Fruit fly (Drosophila melanogaster) whole organism, embryonic: ENCODE data around the gene Mdh2.
A peak's percentile ranks its signal among the peaks of the same experiment; 100 is the strongest.

Source experiments
- Ada2b ChIP-seq: fragments of 200-800 bp; sonication (Bioruptor generic); IDR thresholded peaks from 2 replicates; pipeline ENCODE4 v1.3.6; 2022; ENCODE audit warnings: missing biosample characterization, missing genetic modification characterization
- Antp ChIP-seq: fragments of 200-800 bp; sonication (Bioruptor generic); optimal IDR thresholded peaks from 3 replicates; lab custom pipeline; 2016; ENCODE audit warnings: missing biosample characterization, missing genetic modification characterization
- Atf6 ChIP-seq: fragments of 200-800 bp; sonication (Bioruptor generic); IDR thresholded peaks from 2 replicates; pipeline ENCODE4 v1.3.6; 2022; ENCODE audit warnings: missing biosample characterization, missing genetic modification characterization
- Bgb ChIP-seq: fragments of 200-800 bp; sonication (Bioruptor generic); IDR thresholded peaks from 2 replicates; pipeline ENCODE4 v1.3.6; 2022; ENCODE audit warnings: missing biosample characterization, missing genetic modification characterization; ENCODE audit not compliant: partially characterized antibody
- CG10147 ChIP-seq: fragments of 200-800 bp; sonication (Bioruptor generic); optimal IDR thresholded peaks from 2 replicates; lab custom pipeline; 2019; ENCODE audit warnings: missing biosample characterization, mild to moderate bottlenecking, missing genetic modification characterization, moderate library complexity
- CG11504 ChIP-seq: fragments of 200-800 bp; sonication (Bioruptor generic); optimal IDR thresholded peaks from 3 replicates; lab custom pipeline; 2019; ENCODE audit warnings: missing biosample characterization, mild to moderate bottlenecking, missing genetic modification characterization, moderate library complexity
- CG13424 ChIP-seq: fragments of 200-800 bp; sonication (Bioruptor generic); optimal IDR thresholded peaks from 2 replicates; lab custom pipeline; 2019; ENCODE audit warnings: missing biosample characterization, mild to moderate bottlenecking, missing genetic modification characterization, moderate library complexity
- CG1647 ChIP-seq: fragments of 200-800 bp; sonication (Bioruptor generic); optimal IDR thresholded peaks from 3 replicates; lab custom pipeline; 2016; ENCODE audit warnings: missing biosample characterization, missing genetic modification characterization
- CG17912 ChIP-seq: fragments of 200-800 bp; sonication (Bioruptor generic); optimal IDR thresholded peaks from 2 replicates; lab custom pipeline; 2018; ENCODE audit warnings: missing biosample characterization, mild to moderate bottlenecking, missing genetic modification characterization
- CG1792 ChIP-seq: fragments of 200-800 bp; sonication (Bioruptor generic); optimal IDR thresholded peaks from 2 replicates; lab custom pipeline; 2016; ENCODE audit warnings: missing biosample characterization, missing genetic modification characterization
- CG2120 ChIP-seq: fragments of 200-800 bp; sonication (Bioruptor generic); optimal IDR thresholded peaks from 3 replicates; lab custom pipeline; 2016; ENCODE audit warnings: missing biosample characterization, missing genetic modification characterization
- CG31388 ChIP-seq: fragments of 200-800 bp; sonication (Bioruptor generic); optimal IDR thresholded peaks from 2 replicates; lab custom pipeline; 2016; ENCODE audit warnings: missing biosample characterization, missing genetic modification characterization
- CG32767 ChIP-seq: fragments of 200-800 bp; sonication (Bioruptor generic); IDR thresholded peaks from 2 replicates; pipeline ENCODE4 v1.3.6; 2022; ENCODE audit warnings: missing biosample characterization, missing genetic modification characterization
- CG4424 ChIP-seq: fragments of 200-800 bp; sonication (Bioruptor generic); optimal IDR thresholded peaks from 3 replicates; lab custom pipeline; 2016; ENCODE audit warnings: missing biosample characterization, missing genetic modification characterization
- CG6791 ChIP-seq: fragments of 200-800 bp; sonication (Bioruptor generic); IDR thresholded peaks from 3 replicates; pipeline ENCODE4 v1.3.6; 2022; ENCODE audit warnings: missing biosample characterization, missing genetic modification characterization; ENCODE audit not compliant: partially characterized antibody
- CG8359 ChIP-seq: fragments of 200-800 bp; sonication (Bioruptor generic); optimal IDR thresholded peaks from 2 replicates; lab custom pipeline; 2017; ENCODE audit warnings: missing biosample characterization, mild to moderate bottlenecking, missing genetic modification characterization, borderline replicate concordance
- CG8944 ChIP-seq: fragments of 200-800 bp; sonication (Bioruptor generic); optimal IDR thresholded peaks from 3 replicates; lab custom pipeline; 2016; ENCODE audit warnings: missing biosample characterization, missing genetic modification characterization
- CHES-1-like ChIP-seq: fragments of 200-800 bp; sonication (Bioruptor generic); optimal IDR thresholded peaks from 2 replicates; lab custom pipeline; 2016; ENCODE audit warnings: missing biosample characterization, missing genetic modification characterization
- Camta ChIP-seq: fragments of 200-800 bp; sonication (Bioruptor generic); optimal IDR thresholded peaks from 2 replicates; lab custom pipeline; 2016; ENCODE audit warnings: missing biosample characterization, missing genetic modification characterization
- D19B ChIP-seq: fragments of 200-800 bp; sonication (Bioruptor generic); optimal IDR thresholded peaks from 2 replicates; lab custom pipeline; 2017; ENCODE audit warnings: missing biosample characterization, mild to moderate bottlenecking, missing genetic modification characterization
- Dek ChIP-seq: fragments of 200-800 bp; sonication (Bioruptor generic); optimal IDR thresholded peaks from 3 replicates; lab custom pipeline; 2019; ENCODE audit warnings: missing biosample characterization, mild to moderate bottlenecking, missing genetic modification characterization, moderate library complexity
- Dll ChIP-seq: fragments of 200-800 bp; sonication (Bioruptor generic); IDR thresholded peaks from 4 replicates; pipeline ENCODE4 v1.3.6; 2022; ENCODE audit warnings: missing biosample characterization, missing genetic modification characterization; ENCODE audit not compliant: partially characterized antibody
- Doc2 ChIP-seq: fragments of 200-800 bp; sonication (Bioruptor generic); IDR thresholded peaks from 2 replicates; pipeline ENCODE4 v1.3.6; 2022; ENCODE audit warnings: missing biosample characterization, missing genetic modification characterization
- Doc3 ChIP-seq: fragments of 200-800 bp; sonication (Bioruptor generic); IDR thresholded peaks from 3 replicates; pipeline ENCODE4 v1.3.6; 2022; ENCODE audit warnings: missing biosample characterization, missing genetic modification characterization; ENCODE audit not compliant: partially characterized antibody
- HmgZ ChIP-seq: fragments of 200-800 bp; sonication (Bioruptor generic); optimal IDR thresholded peaks from 2 replicates; lab custom pipeline; 2018; ENCODE audit warnings: missing biosample characterization, mild to moderate bottlenecking, missing genetic modification characterization
- Mad ChIP-seq: fragments of 200-800 bp; sonication (Bioruptor generic); optimal IDR thresholded peaks from 2 replicates; lab custom pipeline; 2016; ENCODE audit warnings: missing biosample characterization, missing genetic modification characterization
- NfI ChIP-seq: fragments of 200-800 bp; sonication (Bioruptor generic); optimal IDR thresholded peaks from 3 replicates; lab custom pipeline; 2018; ENCODE audit warnings: missing biosample characterization, mild to moderate bottlenecking, missing genetic modification characterization, moderate library complexity
- Six4 ChIP-seq: fragments of 200-800 bp; sonication (Bioruptor generic); optimal IDR thresholded peaks from 2 replicates; lab custom pipeline; 2016; ENCODE audit warnings: missing biosample characterization, missing genetic modification characterization
- Sox102F ChIP-seq: fragments of 200-800 bp; sonication (Bioruptor generic); optimal IDR thresholded peaks from 2 replicates; lab custom pipeline; 2018; ENCODE audit warnings: missing biosample characterization, mild to moderate bottlenecking, missing genetic modification characterization, moderate library complexity
- Sry-β ChIP-seq: fragments of 200-800 bp; sonication (Bioruptor generic); optimal IDR thresholded peaks from 2 replicates; lab custom pipeline; 2018; ENCODE audit warnings: missing biosample characterization, mild to moderate bottlenecking, missing genetic modification characterization, moderate library complexity
- ara ChIP-seq: fragments of 200-800 bp; sonication (Bioruptor generic); IDR thresholded peaks from 2 replicates; pipeline ENCODE4 v1.3.6; 2022; ENCODE audit warnings: missing biosample characterization, missing genetic modification characterization
- chif ChIP-seq, 2 experiments: fragments of 200-800 bp; sonication (Bioruptor generic); optimal IDR thresholded peaks; 3 replicates each; lab custom pipeline; 2016; ENCODE audit warnings: missing biosample characterization in 2 of 2, missing genetic modification characterization in 2 of 2
- dmrt11E ChIP-seq: fragments of 200-800 bp; sonication (Bioruptor generic); optimal IDR thresholded peaks from 3 replicates; lab custom pipeline; 2018; ENCODE audit warnings: missing biosample characterization, mild to moderate bottlenecking, missing genetic modification characterization, moderate library complexity
- fd102C ChIP-seq: fragments of 200-800 bp; sonication (Bioruptor generic); optimal IDR thresholded peaks from 2 replicates; lab custom pipeline; 2018; ENCODE audit warnings: missing biosample characterization, mild to moderate bottlenecking, missing genetic modification characterization, moderate library complexity
- fd3F ChIP-seq: fragments of 200-800 bp; sonication (Bioruptor generic); optimal IDR thresholded peaks from 2 replicates; lab custom pipeline; 2018; ENCODE audit warnings: missing biosample characterization, mild to moderate bottlenecking, missing genetic modification characterization, moderate library complexity
- fu2 ChIP-seq: fragments of 200-800 bp; sonication (Bioruptor generic); optimal IDR thresholded peaks from 2 replicates; lab custom pipeline; 2016; ENCODE audit warnings: missing biosample characterization, missing genetic modification characterization
- her ChIP-seq: fragments of 200-800 bp; sonication (Bioruptor generic); optimal IDR thresholded peaks from 2 replicates; lab custom pipeline; 2016; ENCODE audit warnings: missing biosample characterization, missing genetic modification characterization
- insv ChIP-seq, 2 experiments: fragments of 200-800 bp; sonication (Bioruptor generic); optimal IDR thresholded peaks; 3 replicates each; lab custom pipeline; 2016 to 2018; ENCODE audit warnings: missing biosample characterization in 2 of 2, missing genetic modification characterization in 2 of 2
- knrl ChIP-seq: fragments of 200-800 bp; sonication (Bioruptor generic); IDR thresholded peaks from 3 replicates; pipeline ENCODE4 v1.3.6; 2022; ENCODE audit warnings: missing biosample characterization, missing genetic modification characterization; ENCODE audit not compliant: partially characterized antibody
- lbe ChIP-seq: fragments of 200-800 bp; sonication (Bioruptor generic); optimal IDR thresholded peaks from 2 replicates; lab custom pipeline; 2016; ENCODE audit warnings: missing biosample characterization, mild to moderate bottlenecking, missing genetic modification characterization
- lov ChIP-seq, 2 experiments: fragments of 200-800 bp in 1 of 2; fragments of >200 bp in 1 of 2; sonication (Bioruptor generic) in 1 of 2; IDR thresholded peaks in 1 of 2; optimal IDR thresholded peaks in 1 of 2; 2 replicates in 1 of 2; 3 replicates in 1 of 2; pipeline versions ENCODE4 v1.3.6 to Lab custom; 2017 to 2022; ENCODE audit warnings: missing biosample characterization in 1 of 2, missing genetic modification characterization in 1 of 2
- mld ChIP-seq: fragments of 200-800 bp; sonication (Bioruptor generic); IDR thresholded peaks from 3 replicates; pipeline ENCODE4 v1.3.6; 2022; ENCODE audit warnings: missing biosample characterization, missing genetic modification characterization; ENCODE audit not compliant: partially characterized antibody
- nom ChIP-seq: fragments of 200-800 bp; sonication (Bioruptor generic); optimal IDR thresholded peaks from 2 replicates; lab custom pipeline; 2017; ENCODE audit warnings: missing biosample characterization, missing genetic modification characterization, mild to moderate bottlenecking, moderate library complexity, missing genetic modification reagents
- ro ChIP-seq: fragments of 200-800 bp; sonication (Bioruptor generic); IDR thresholded peaks from 2 replicates; pipeline ENCODE4 v1.3.6; 2022; ENCODE audit warnings: missing biosample characterization, missing genetic modification characterization
- slbo ChIP-seq: fragments of 200-800 bp; sonication (Bioruptor generic); IDR thresholded peaks from 2 replicates; pipeline ENCODE4 v1.3.6; 2022; ENCODE audit warnings: missing biosample characterization, missing genetic modification characterization
- slp2 ChIP-seq: fragments of 200-800 bp; sonication (Bioruptor generic); optimal IDR thresholded peaks from 2 replicates; lab custom pipeline; 2016; ENCODE audit warnings: missing biosample characterization, missing genetic modification characterization
- yki ChIP-seq: fragments of >200 bp; optimal IDR thresholded peaks from 3 replicates; lab custom pipeline; 2018
- zfh1 ChIP-seq: fragments of 200-800 bp; sonication (Bioruptor generic); IDR thresholded peaks from 3 replicates; pipeline ENCODE4 v1.3.6; 2022; ENCODE audit warnings: missing biosample characterization, missing genetic modification characterization

The Mdh2 gene

dm6 chr3R:18196991-18197801, 29.0 kb upstream of the Mdh2 start (continued):
- peak; percentile 24 for TF ChIP-seq Dek (tag; lab: Kevin White, UChicago)
- no peak for TF ChIP-seq lov (optimal IDR thresholded peaks at IDR 0.05; lab: Kevin White, UChicago)
- TF ChIP-seq lov (GFP tag; IDR thresholded peaks at IDR 0.05; lab: Robert Waterston, UW) = no peak
- TF ChIP-seq CG2120 = peak; percentile 61
- TF ChIP-seq Six4 (GFP tag; lab: Kevin White, UChicago) = peak; percentile 19
- no peak for TF ChIP-seq CG17912 (GFP tag; lab: Kevin White, UChicago)
- TF ChIP-seq Mad (GFP tag; lab: Kevin White, UChicago) = no peak
- TF ChIP-seq CG8359 (GFP tag; lab: Kevin White, UChicago) = no peak
- no peak for TF ChIP-seq CG32767 (GFP tag; lab: Robert Waterston, UW)
- TF ChIP-seq CG6791 (GFP tag; lab: Robert Waterston, UW) = no peak
- no peak for TF ChIP-seq Sry-β (GFP tag; lab: Kevin White, UChicago)
- peak; percentile 17 for TF ChIP-seq HmgZ (tag; lab: Kevin White, UChicago)
- no peak for TF ChIP-seq Antp (GFP tag; lab: Kevin White, UChicago)
- peak; percentile 69 for TF ChIP-seq yki (lab: Kevin White, UChicago)
- TF ChIP-seq fd102C (GFP tag; lab: Kevin White, UChicago) = no peak
- TF ChIP-seq Ada2b = no peak
- TF ChIP-seq insv (GFP tag; optimal IDR thresholded peaks at IDR 0.05; lab: Kevin White, UChicago) = no peak
- TF ChIP-seq fd3F = peak; percentile 22
- no peak for TF ChIP-seq Bgb
- TF ChIP-seq CG13424 (tag; lab: Kevin White, UChicago) = peak; percentile 68
- TF ChIP-seq Camta (GFP tag; lab: Kevin White, UChicago) = no peak
- TF ChIP-seq ara (GFP tag; lab: Robert Waterston, UW) = no peak
- TF ChIP-seq zfh1 = no peak
- peak; percentile 50 for TF ChIP-seq slp2 (GFP tag; lab: Kevin White, UChicago)
- TF ChIP-seq CG11504 (tag; lab: Kevin White, UChicago) = peak; percentile 77
- TF ChIP-seq Sox102F (GFP tag; lab: Kevin White, UChicago) = peak; percentile 60
- TF ChIP-seq Dll (GFP tag; lab: Robert Waterston, UW) = no peak
- no peak for TF ChIP-seq Doc3 (GFP tag; lab: Robert Waterston, UW)
- TF ChIP-seq D19B (GFP tag; lab: Kevin White, UChicago) = peak; percentile 37
- no peak for TF ChIP-seq CG1647 (GFP tag; lab: Kevin White, UChicago)
- TF ChIP-seq nom (GFP tag; lab: Kevin White, UChicago) = peak; percentile 97
- no peak for TF ChIP-seq knrl
- TF ChIP-seq CG31388 (GFP tag; lab: Kevin White, UChicago) = no peak
- TF ChIP-seq dmrt11E (tag; lab: Kevin White, UChicago) = peak; percentile 57
- TF ChIP-seq CG8944 (GFP tag; lab: Kevin White, UChicago) = no peak
- TF ChIP-seq CG10147 (GFP tag; lab: Kevin White, UChicago) = peak; percentile 58
- no peak for TF ChIP-seq slbo
- no peak for TF ChIP-seq CG1792 (GFP tag; lab: Kevin White, UChicago)
- TF ChIP-seq chif (GFP tag; optimal IDR thresholded peaks at IDR 0.05; lab: Kevin White, UChicago) = peak in 1 of 2 experiments; percentile 36
- no peak for TF ChIP-seq Atf6 (GFP tag; lab: Robert Waterston, UW)
- TF ChIP-seq ro (GFP tag; lab: Robert Waterston, UW) = no peak
- TF ChIP-seq her (GFP tag; lab: Kevin White, UChicago) = no peak
- no peak for TF ChIP-seq Doc2
- TF ChIP-seq lbe = peak; percentile 86
- peak; percentile 7 for TF ChIP-seq CHES-1-like (GFP tag; lab: Kevin White, UChicago)
- TF ChIP-seq fu2 (GFP tag; lab: Kevin White, UChicago) = peak; percentile 29
- TF ChIP-seq CG4424 = peak; percentile 60
- no peak for TF ChIP-seq mld (GFP tag; lab: Robert Waterston, UW)
- TF ChIP-seq NfI (GFP tag; lab: Kevin White, UChicago) = peak; percentile 53
